Fruit fly (Drosophila melanogaster) whole organism, embryonic: ENCODE data around the gene CAH3.

Source experiments
- CG11456 ChIP-seq: fragments of 200-800 bp; sonication (Bioruptor generic); IDR thresholded peaks from 3 replicates; pipeline ENCODE4 v1.3.6; 2022; ENCODE audit warnings: missing biosample characterization, missing genetic modification characterization
- CG12299 ChIP-seq: fragments of 200-800 bp; sonication (Bioruptor generic); optimal IDR thresholded peaks from 2 replicates; lab custom pipeline; 2018; ENCODE audit warnings: missing biosample characterization, mild to moderate bottlenecking, missing genetic modification characterization
- CG12391 ChIP-seq: fragments of 200-800 bp; sonication (Bioruptor generic); optimal IDR thresholded peaks from 3 replicates; lab custom pipeline; 2018; ENCODE audit warnings: missing biosample characterization, mild to moderate bottlenecking, missing genetic modification characterization, moderate library complexity
- CG12744 ChIP-seq: fragments of 200-800 bp; sonication (Bioruptor generic); optimal IDR thresholded peaks from 2 replicates; lab custom pipeline; 2016; ENCODE audit warnings: missing biosample characterization, missing genetic modification characterization
- CG12769 ChIP-seq: fragments of 200-800 bp; sonication (Bioruptor generic); optimal IDR thresholded peaks from 2 replicates; lab custom pipeline; 2019; ENCODE audit warnings: missing biosample characterization, mild to moderate bottlenecking, missing genetic modification characterization, moderate library complexity
- CG13296 ChIP-seq: fragments of 200-800 bp; sonication (Bioruptor generic); optimal IDR thresholded peaks from 3 replicates; lab custom pipeline; 2018; ENCODE audit warnings: missing biosample characterization, mild to moderate bottlenecking, missing genetic modification characterization
- CG13624 ChIP-seq: fragments of 200-800 bp; sonication (Bioruptor generic); optimal IDR thresholded peaks from 2 replicates; lab custom pipeline; 2016; ENCODE audit warnings: missing biosample characterization, missing genetic modification characterization
- CG13894 ChIP-seq: fragments of 200-800 bp; sonication (Bioruptor generic); optimal IDR thresholded peaks from 3 replicates; lab custom pipeline; 2018; ENCODE audit warnings: missing biosample characterization, mild to moderate bottlenecking, missing genetic modification characterization, moderate library complexity
- CG14965 ChIP-seq: fragments of 200-800 bp; sonication (Bioruptor generic); optimal IDR thresholded peaks from 2 replicates; lab custom pipeline; 2016; ENCODE audit warnings: missing biosample characterization, missing genetic modification characterization, borderline replicate concordance
- CG15269 ChIP-seq: fragments of 200-800 bp; sonication (Bioruptor generic); optimal IDR thresholded peaks from 2 replicates; lab custom pipeline; 2018; ENCODE audit warnings: missing biosample characterization, mild to moderate bottlenecking, missing genetic modification characterization, moderate library complexity
- CG18476 ChIP-seq: fragments of 200-800 bp; sonication (Bioruptor generic); optimal IDR thresholded peaks from 2 replicates; lab custom pipeline; 2016; ENCODE audit warnings: missing biosample characterization, mild to moderate bottlenecking, missing genetic modification characterization
- CG18599 ChIP-seq: fragments of 200-800 bp; sonication (Bioruptor generic); optimal IDR thresholded peaks from 3 replicates; lab custom pipeline; 2017; ENCODE audit warnings: missing biosample characterization, missing genetic modification characterization, mild to moderate bottlenecking, moderate library complexity, missing genetic modification reagents
- CG2712 ChIP-seq: fragments of 200-800 bp; optimal IDR thresholded peaks from 3 replicates; lab custom pipeline; 2019; ENCODE audit warnings: missing biosample characterization, mild to moderate bottlenecking, missing genetic modification characterization, moderate library complexity
- CG2875 ChIP-seq: fragments of 200-800 bp; sonication (Bioruptor generic); optimal IDR thresholded peaks from 2 replicates; lab custom pipeline; 2017; ENCODE audit warnings: missing biosample characterization, mild to moderate bottlenecking, missing genetic modification characterization, missing genetic modification reagents
- CG3163 ChIP-seq: fragments of 200-800 bp; sonication (Bioruptor generic); optimal IDR thresholded peaks from 3 replicates; lab custom pipeline; 2016; ENCODE audit warnings: missing biosample characterization, missing genetic modification characterization
- CG32772 ChIP-seq: fragments of 200-800 bp; sonication (Bioruptor generic); IDR thresholded peaks from 2 replicates; pipeline ENCODE4 v1.3.6; 2022; ENCODE audit warnings: missing biosample characterization, missing genetic modification characterization
- CG3281 ChIP-seq: fragments of 200-800 bp; sonication (Bioruptor generic); optimal IDR thresholded peaks from 3 replicates; lab custom pipeline; 2017; ENCODE audit warnings: missing biosample characterization, mild to moderate bottlenecking, missing genetic modification characterization
- CG4328 ChIP-seq: fragments of 200-800 bp; sonication (Bioruptor generic); optimal IDR thresholded peaks from 3 replicates; lab custom pipeline; 2017; ENCODE audit warnings: missing biosample characterization, missing genetic modification reagents, missing genetic modification characterization
- CG6254 ChIP-seq: fragments of 200-800 bp; sonication (Bioruptor generic); optimal IDR thresholded peaks from 3 replicates; lab custom pipeline; 2017; ENCODE audit warnings: mild to moderate bottlenecking, missing biosample characterization, missing genetic modification reagents, missing genetic modification characterization
- CG6791 ChIP-seq: fragments of 200-800 bp; sonication (Bioruptor generic); IDR thresholded peaks from 3 replicates; pipeline ENCODE4 v1.3.6; 2022; ENCODE audit warnings: missing biosample characterization, missing genetic modification characterization; ENCODE audit not compliant: partially characterized antibody
- CG7271 ChIP-seq: fragments of 200-800 bp; sonication (Bioruptor generic); optimal IDR thresholded peaks from 2 replicates; lab custom pipeline; 2018; ENCODE audit warnings: missing biosample characterization, mild to moderate bottlenecking, missing genetic modification characterization, moderate library complexity
- CG8281 ChIP-seq: fragments of 200-800 bp; sonication (Bioruptor generic); optimal IDR thresholded peaks from 2 replicates; lab custom pipeline; 2018; ENCODE audit warnings: missing biosample characterization, mild to moderate bottlenecking, missing genetic modification characterization, moderate library complexity
- CG9437 ChIP-seq: fragments of 200-800 bp; sonication (Bioruptor generic); optimal IDR thresholded peaks from 2 replicates; lab custom pipeline; 2018; ENCODE audit warnings: missing biosample characterization, mild to moderate bottlenecking, missing genetic modification characterization
- CTCF ChIP-seq: fragments of 200-800 bp; sonication (Bioruptor generic); optimal IDR thresholded peaks from 2 replicates; lab custom pipeline; 2017; ENCODE audit warnings: missing biosample characterization, mild to moderate bottlenecking, missing genetic modification characterization, moderate library complexity
- D19B ChIP-seq: fragments of 200-800 bp; sonication (Bioruptor generic); optimal IDR thresholded peaks from 2 replicates; lab custom pipeline; 2017; ENCODE audit warnings: missing biosample characterization, mild to moderate bottlenecking, missing genetic modification characterization
- Fer3 ChIP-seq: fragments of 200-800 bp; sonication (Bioruptor generic); optimal IDR thresholded peaks from 2 replicates; lab custom pipeline; 2018; ENCODE audit warnings: missing biosample characterization, mild to moderate bottlenecking, missing genetic modification characterization, moderate library complexity
- H2.0 ChIP-seq: fragments of 200-800 bp; sonication (Bioruptor generic); IDR thresholded peaks from 2 replicates; pipeline ENCODE4 v1.3.6; 2022; ENCODE audit warnings: missing biosample characterization, missing genetic modification characterization
- Hr3 ChIP-seq: fragments of 200-800 bp; sonication (Bioruptor generic); optimal IDR thresholded peaks from 3 replicates; lab custom pipeline; 2016; ENCODE audit warnings: missing biosample characterization, missing genetic modification characterization
- Hsf ChIP-seq: fragments of 200-800 bp; sonication (Bioruptor generic); optimal IDR thresholded peaks from 3 replicates; lab custom pipeline; 2016; ENCODE audit warnings: missing biosample characterization, missing genetic modification characterization
- Lhr ChIP-seq: fragments of 200-800 bp; sonication (Bioruptor generic); optimal IDR thresholded peaks from 3 replicates; lab custom pipeline; 2017; ENCODE audit warnings: mild to moderate bottlenecking, missing biosample characterization, missing genetic modification reagents, missing genetic modification characterization
- NfI ChIP-seq: fragments of 200-800 bp; sonication (Bioruptor generic); optimal IDR thresholded peaks from 3 replicates; lab custom pipeline; 2018; ENCODE audit warnings: missing biosample characterization, mild to moderate bottlenecking, missing genetic modification characterization, moderate library complexity
- Oaz ChIP-seq: fragments of 200-800 bp; sonication (Bioruptor generic); IDR thresholded peaks from 2 replicates; pipeline ENCODE4 v1.3.6; 2022; ENCODE audit warnings: missing biosample characterization, missing genetic modification characterization
- Trl ChIP-seq, 3 experiments: fragments of >200 bp in 2 of 3; fragments of 200-800 bp in 1 of 3; sonication (Bioruptor generic) in 1 of 3; optimal IDR thresholded peaks; 2 replicates in 1 of 3; 3 replicates in 2 of 3; lab custom pipeline; 2016 to 2017; ENCODE audit warnings: missing biosample characterization in 1 of 3, missing genetic modification characterization in 1 of 3
- cato ChIP-seq: fragments of 200-800 bp; sonication (Bioruptor generic); optimal IDR thresholded peaks from 2 replicates; lab custom pipeline; 2016; ENCODE audit warnings: missing biosample characterization, missing genetic modification characterization, borderline replicate concordance
- crp ChIP-seq, 2 experiments: fragments of 200-800 bp; sonication (Bioruptor generic); optimal IDR thresholded peaks; 2 replicates in 1 of 2; 3 replicates in 1 of 2; lab custom pipeline; 2017; ENCODE audit warnings: missing biosample characterization in 2 of 2, missing genetic modification characterization in 2 of 2, mild to moderate bottlenecking in 1 of 2, moderate library complexity in 1 of 2
- dmrt99B ChIP-seq: fragments of 200-800 bp; sonication (Bioruptor generic); optimal IDR thresholded peaks from 2 replicates; lab custom pipeline; 2018; ENCODE audit warnings: missing biosample characterization, mild to moderate bottlenecking, missing genetic modification characterization, moderate library complexity
- dysf ChIP-seq: fragments of 200-800 bp; sonication (Bioruptor generic); IDR thresholded peaks from 3 replicates; pipeline ENCODE4 v1.3.6; 2022; ENCODE audit warnings: missing biosample characterization, missing genetic modification characterization
- hkb ChIP-seq, 2 experiments: fragments of 200-800 bp in 1 of 2; fragments of >200 bp in 1 of 2; sonication (Bioruptor generic) in 1 of 2; IDR thresholded peaks in 1 of 2; optimal IDR thresholded peaks in 1 of 2; 2 replicates each; pipeline versions ENCODE4 v1.3.6 to Lab custom; 2017 to 2022; ENCODE audit warnings: missing biosample characterization in 1 of 2, missing genetic modification characterization in 1 of 2
- maf-S ChIP-seq: fragments of 200-800 bp; sonication (Bioruptor generic); optimal IDR thresholded peaks from 2 replicates; lab custom pipeline; 2016; ENCODE audit warnings: missing biosample characterization, missing genetic modification characterization
- mld ChIP-seq: fragments of 200-800 bp; sonication (Bioruptor generic); IDR thresholded peaks from 3 replicates; pipeline ENCODE4 v1.3.6; 2022; ENCODE audit warnings: missing biosample characterization, missing genetic modification characterization; ENCODE audit not compliant: partially characterized antibody
- phol ChIP-seq: fragments of 200-800 bp; sonication (Bioruptor generic); optimal IDR thresholded peaks from 3 replicates; lab custom pipeline; 2018; ENCODE audit warnings: missing biosample characterization, mild to moderate bottlenecking, missing genetic modification characterization, moderate library complexity
- pros ChIP-seq: fragments of 200-800 bp; sonication (Bioruptor generic); optimal IDR thresholded peaks from 3 replicates; lab custom pipeline; 2019; ENCODE audit warnings: missing biosample characterization, mild to moderate bottlenecking, missing genetic modification characterization, moderate library complexity
- shn ChIP-seq: fragments of 200-800 bp; sonication (Bioruptor generic); optimal IDR thresholded peaks from 3 replicates; lab custom pipeline; 2016; ENCODE audit warnings: missing biosample characterization, missing genetic modification characterization
- sim ChIP-seq: fragments of 200-800 bp; sonication (Bioruptor generic); IDR thresholded peaks from 2 replicates; pipeline ENCODE4 v1.3.6; 2022; ENCODE audit warnings: missing biosample characterization, missing genetic modification characterization
- so ChIP-seq: fragments of 200-800 bp; sonication (Bioruptor generic); IDR thresholded peaks from 3 replicates; pipeline ENCODE4 v1.3.6; 2022; ENCODE audit warnings: missing biosample characterization, missing genetic modification characterization
- tna ChIP-seq: fragments of 200-800 bp; sonication (Bioruptor generic); IDR thresholded peaks from 2 replicates; pipeline ENCODE4 v1.3.6; 2022; ENCODE audit warnings: missing biosample characterization, missing genetic modification characterization; ENCODE audit not compliant: partially characterized antibody
- wor ChIP-seq: fragments of 200-800 bp; sonication (Bioruptor generic); IDR thresholded peaks from 2 replicates; pipeline ENCODE4 v1.3.6; 2022; ENCODE audit warnings: missing biosample characterization, missing genetic modification characterization
- z ChIP-seq: fragments of 200-800 bp; sonication (Bioruptor generic); IDR thresholded peaks from 3 replicates; pipeline ENCODE4 v1.3.6; 2022; ENCODE audit warnings: missing biosample characterization, missing genetic modification characterization

CAH3 gene

DNA sequence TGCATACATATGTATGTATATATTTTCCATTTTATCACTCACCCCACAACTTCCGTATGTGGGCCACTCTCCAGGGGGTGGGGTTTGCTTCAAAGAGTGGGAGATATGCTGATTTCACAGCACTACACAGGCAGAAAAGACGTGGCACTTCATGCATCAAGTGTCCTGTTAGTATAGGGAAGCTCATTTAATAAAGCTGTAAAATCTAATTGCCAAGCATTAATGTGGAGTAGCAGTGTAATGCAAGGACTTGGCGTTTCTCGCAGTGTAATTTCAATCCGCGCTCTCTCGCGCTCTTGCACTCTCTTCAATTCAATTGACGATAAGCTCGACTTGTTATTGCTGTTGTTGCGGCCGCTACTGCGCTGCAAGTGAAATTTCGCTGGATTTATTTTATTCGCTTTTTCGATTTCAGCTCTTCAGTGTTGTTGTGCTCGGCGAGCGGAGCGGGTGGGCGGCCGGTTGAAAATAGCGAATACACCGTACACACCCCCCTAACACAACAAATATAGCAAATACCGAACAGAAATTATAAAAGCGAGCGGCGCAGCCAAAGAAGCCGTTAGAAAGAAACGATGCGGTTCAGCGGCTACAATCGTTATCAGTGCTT lies 28.3 kb downstream of the CAH3 start, which contains the start of gene Hexo2 (continued):
- TF ChIP-seq CG9437 (GFP tag; lab: Kevin White, UChicago) (peak; percentile 72), shn (peak; percentile 87), D19B (peak; percentile 40), CG12769 (tag; lab: Kevin White, UChicago) (peak; percentile 94), CG2875 (GFP tag; lab: Kevin White, UChicago) (peak; percentile 95), CTCF (GFP tag; lab: Kevin White, UChicago) (peak; percentile 50), NfI (peak; percentile 91), so (peak; percentile 96), wor (GFP tag; lab: Robert Waterston, UW) (peak; percentile 93), crp (GFP tag; optimal IDR thresholded peaks at IDR 0.05; lab: Kevin White, UChicago) (peak in 1 of 2 experiments; percentile 57), phol (peak; percentile 93), CG12744 (peak; percentile 76), CG4328 (peak; percentile 63), tna (GFP tag; lab: Robert Waterston, UW) (no peak), Trl (optimal IDR thresholded peaks at IDR 0.05; lab: Kevin White, UChicago) (peak in 1 of 2 experiments; percentile 18), Trl (GFP tag; optimal IDR thresholded peaks at IDR 0.05; lab: Kevin White, UChicago) (peak; percentile 91), Oaz (GFP tag; lab: Robert Waterston, UW) (peak; percentile 91), CG2712 (peak; percentile 94), cato (peak; percentile 88), CG12299 (peak; percentile 69), CG18476 (peak; percentile 86), CG11456 (GFP tag; lab: Robert Waterston, UW) (peak; percentile 95), Lhr (GFP tag; lab: Kevin White, UChicago) (peak; percentile 81), CG3163 (GFP tag; lab: Kevin White, UChicago) (peak; percentile 85), sim (peak; percentile 93), H2.0 (peak; percentile 96), maf-S (GFP tag; lab: Kevin White, UChicago) (peak; percentile 85), mld (GFP tag; lab: Robert Waterston, UW) (no peak), CG13624 (peak; percentile 86), CG3281 (GFP tag; lab: Kevin White, UChicago) (peak; percentile 73), hkb (optimal IDR thresholded peaks at IDR 0.05; lab: Kevin White, UChicago) (no peak), hkb (GFP tag; IDR thresholded peaks at IDR 0.05; lab: Robert Waterston, UW) (peak; percentile 96), CG7271 (no peak), CG32772 (GFP tag; lab: Robert Waterston, UW) (peak; percentile 97), CG8281 (tag; lab: Kevin White, UChicago) (peak; percentile 81), Fer3 (tag; lab: Kevin White, UChicago) (peak; percentile 87), CG14965 (GFP tag; lab: Kevin White, UChicago) (peak; percentile 80), pros (GFP tag; lab: Kevin White, UChicago) (no peak), CG6254 (peak; percentile 88), CG12391 (tag; lab: Kevin White, UChicago) (peak; percentile 90), Hsf (peak; percentile 94), CG15269 (tag; lab: Kevin White, UChicago) (peak; percentile 88), CG6791 (GFP tag; lab: Robert Waterston, UW) (no peak), dysf (GFP tag; lab: Robert Waterston, UW) (peak; percentile 95), z (peak; percentile 53; the same call in 1 of the 3 replicates), dmrt99B (tag; lab: Kevin White, UChicago) (peak; percentile 96), CG18599 (GFP tag; lab: Kevin White, UChicago) (peak; percentile 85), CG13894 (no peak), Hr3 (GFP tag; lab: Kevin White, UChicago) (peak; percentile 92), CG13296 (GFP tag; lab: Kevin White, UChicago) (peak; percentile 71)
